Worm (Caenorhabditis elegans) whole organism, L1 larva: Measurements from ENCODE around the gene clec-29.

Experiments used
- ama-1 ChIP-seq: fragments of 150-350 bp; optimal IDR thresholded peaks from 2 replicates; lab custom pipeline; 2014
- ces-1 ChIP-seq: fragments of 150-350 bp; optimal IDR thresholded peaks from 2 replicates; lab custom pipeline; 2014; ENCODE audit warnings: missing biosample characterization, missing genetic modification reagents, missing genetic modification characterization
- dpl-1 ChIP-seq, 3 experiments: fragments of 150-350 bp in 2 of 3; sonication (generic microtip) in 1 of 3; optimal IDR thresholded peaks; 2 replicates each; lab custom pipeline; 2014 to 2017; ENCODE audit warnings: missing biosample characterization in 3 of 3, missing genetic modification characterization in 3 of 3, missing genetic modification reagents in 3 of 3
- efl-1 ChIP-seq, 4 experiments: fragments of 150-350 bp; optimal IDR thresholded peaks in 3 of 4; peaks in 1 of 4; 1 replicate in 1 of 4; 2 replicates in 3 of 4; lab custom pipeline; 2014; ENCODE audit warnings: missing biosample characterization in 2 of 4, missing genetic modification characterization in 2 of 4, missing genetic modification reagents in 2 of 4
- elt-3 ChIP-seq, 6 experiments: fragments of 150-350 bp in 1 of 6; sonication (generic microtip); optimal IDR thresholded peaks; 2 replicates each; lab custom pipeline; 2017 to 2018; ENCODE audit warnings: missing biosample characterization in 6 of 6, missing genetic modification characterization in 6 of 6, inconsistent platforms in 1 of 6
- fkh-10 ChIP-seq: sonication (generic microtip); optimal IDR thresholded peaks from 2 replicates; lab custom pipeline; 2017; ENCODE audit warnings: missing biosample characterization, missing genetic modification reagents, missing genetic modification characterization
- grh-1 ChIP-seq: fragments of 200-800 bp; sonication (Bioruptor generic); IDR thresholded peaks from 2 replicates; pipeline ENCODE4 v1.3.6; 2022; ENCODE audit warnings: missing genetic modification reagents, missing genetic modification characterization, missing compliant biosample characterization
- hlh-17 ChIP-seq: fragments of 200-800 bp; sonication (Bioruptor generic); optimal IDR thresholded peaks from 2 replicates; lab custom pipeline; 2018; ENCODE audit warnings: missing genetic modification characterization, mild to moderate bottlenecking, missing compliant biosample characterization, moderate library complexity, borderline replicate concordance
- hlh-4 ChIP-seq: sonication (generic microtip); optimal IDR thresholded peaks from 2 replicates; lab custom pipeline; 2016; ENCODE audit warnings: mild to moderate bottlenecking, missing genetic modification characterization, missing compliant biosample characterization
- lin-35 ChIP-seq, 2 experiments: fragments of 150-350 bp; optimal IDR thresholded peaks; 2 replicates each; lab custom pipeline; 2014; ENCODE audit warnings: missing biosample characterization in 2 of 2, missing genetic modification characterization in 2 of 2, missing genetic modification reagents in 2 of 2
- mdl-1 ChIP-seq, 2 experiments: fragments of 150-350 bp; optimal IDR thresholded peaks; 2 replicates each; lab custom pipeline; 2014 to 2017; ENCODE audit warnings: missing biosample characterization in 2 of 2, missing genetic modification characterization in 2 of 2, inconsistent platforms in 1 of 2
- nhr-76 ChIP-seq: sonication (generic microtip); optimal IDR thresholded peaks from 2 replicates; lab custom pipeline; 2017; ENCODE audit warnings: missing biosample characterization, missing genetic modification characterization
- snpc-4 ChIP-seq: fragments of 150-350 bp; optimal IDR thresholded peaks from 2 replicates; lab custom pipeline; 2014; ENCODE audit warnings: missing biosample characterization, missing genetic modification characterization
- unc-130 ChIP-seq: fragments of 150-350 bp; optimal IDR thresholded peaks from 2 replicates; lab custom pipeline; 2017; ENCODE audit warnings: missing biosample characterization, missing genetic modification characterization, inconsistent platforms

ce11 chrV:16733681-16734080 lies 5.3 kb downstream of the clec-29 start, which contains the start of gene T25E12.16:
- no peak for TF ChIP-seq elt-3 (tag; optimal IDR thresholded peaks at IDR 0.05; lab: Kevin White, UChicago)
- no peak for TF ChIP-seq ama-1 (lab: Kevin White, UChicago)
- no peak for TF ChIP-seq dpl-1 (GFP tag; optimal IDR thresholded peaks at IDR 0.05; lab: Kevin White, UChicago)
- no peak for TF ChIP-seq snpc-4 (tag; lab: Kevin White, UChicago)
- no peak for TF ChIP-seq hlh-17 (GFP tag; lab: Kevin White, UChicago)
- no peak for TF ChIP-seq nhr-76 (tag; lab: Kevin White, UChicago)
- TF ChIP-seq hlh-4 (tag; lab: Kevin White, UChicago) = no peak
- TF ChIP-seq ces-1 = no peak
- no peak for TF ChIP-seq efl-1 (optimal IDR thresholded peaks at IDR 0.05; lab: Kevin White, UChicago)
- no peak for TF ChIP-seq efl-1 (GFP tag; optimal IDR thresholded peaks at IDR 0.05 in 1 of 2; lab: Kevin White, UChicago)
- TF ChIP-seq mdl-1 (tag; optimal IDR thresholded peaks at IDR 0.05; lab: Kevin White, UChicago) = no peak
- no peak for TF ChIP-seq grh-1 (GFP tag; lab: Robert Waterston, UW)
- TF ChIP-seq unc-130 = no peak
- TF ChIP-seq fkh-10 (GFP tag; lab: Kevin White, UChicago) = no peak
- TF ChIP-seq lin-35 (GFP tag; optimal IDR thresholded peaks at IDR 0.05; lab: Kevin White, UChicago) = no peak
